Worm (Caenorhabditis elegans) whole organism, midembryonic: Measurements from ENCODE around the gene R04A9.9.
"Not testable (repeated sequence)": the region's sequence is repeated elsewhere in the genome, so short reads cannot be mapped to it uniquely, and the experiment has no call there.

Experiments used
- T22C8.4 ChIP-seq: fragments of 200-800 bp; sonication (Bioruptor generic); IDR thresholded peaks from 2 replicates; pipeline ENCODE4 v1.3.6; 2022; ENCODE audit warnings: missing genetic modification characterization, missing compliant biosample characterization
- cog-1 ChIP-seq: sonication (generic microtip); optimal IDR thresholded peaks from 2 replicates; lab custom pipeline; 2016; ENCODE audit warnings: missing genetic modification characterization, missing compliant biosample characterization
- flt-1 ChIP-seq: fragments of 200-800 bp; sonication (Bioruptor generic); IDR thresholded peaks from 2 replicates; pipeline ENCODE4 v1.3.6; 2022; ENCODE audit warnings: missing genetic modification characterization, missing compliant biosample characterization
- klf-2 ChIP-seq: fragments of 200-800 bp; sonication (Bioruptor generic); conservative IDR thresholded peaks from 2 replicates; pipeline ENCODE4 v1.3.6; 2022; ENCODE audit warnings: missing genetic modification reagents, missing genetic modification characterization, missing compliant biosample characterization
- ref-1 ChIP-seq: fragments of 200-800 bp; sonication (Bioruptor generic); conservative IDR thresholded peaks from 2 replicates; pipeline ENCODE4 v1.3.6; 2022; ENCODE audit warnings: missing genetic modification reagents, missing genetic modification characterization, missing compliant biosample characterization
- tab-1 ChIP-seq: fragments of 200-800 bp; sonication (Bioruptor generic); IDR thresholded peaks from 2 replicates; pipeline ENCODE4 v1.3.6; 2022; ENCODE audit warnings: missing genetic modification characterization, missing compliant biosample characterization

DNA sequence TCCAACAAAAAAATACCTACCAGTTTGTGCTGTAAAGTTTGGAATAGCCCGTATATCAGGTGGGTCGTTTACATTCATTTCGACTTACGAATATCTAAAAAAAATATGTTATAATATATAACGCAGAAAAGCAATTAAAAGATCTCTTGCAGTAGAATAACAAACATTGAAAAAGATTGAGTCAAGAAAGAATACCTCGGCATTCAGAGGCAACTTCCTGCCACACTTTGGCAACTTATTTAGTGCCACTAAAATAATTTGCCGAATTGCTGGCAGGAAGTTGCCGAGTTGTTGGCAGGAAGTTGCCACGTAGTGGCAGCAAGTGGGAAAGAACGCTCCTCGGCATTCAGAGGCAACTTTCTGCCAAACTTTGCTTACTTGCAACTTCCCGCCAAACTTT, 43.3 kb downstream of the R04A9.9 start, which contains the start of gene C04E7.3:
- TF ChIP-seq ref-1 (GFP tag; lab: Robert Waterston, UW); klf-2 (GFP tag; lab: Robert Waterston, UW); T22C8.4 (GFP tag; lab: Robert Waterston, UW); cog-1; tab-1 (GFP tag; lab: Robert Waterston, UW); flt-1 (GFP tag; lab: Robert Waterston, UW): not testable (repeated sequence)
